Fruit fly (Drosophila melanogaster) whole organism, pupa: ENCODE data around the gene CG13398.

Source experiments
- CG10348 ChIP-seq: fragments of 200-800 bp; sonication (Bioruptor generic); IDR thresholded peaks from 2 replicates; pipeline ENCODE4 v1.3.6; 2022; ENCODE audit warnings: missing biosample characterization, missing genetic modification characterization
- CG12605 ChIP-seq: fragments of 200-800 bp; sonication (Bioruptor generic); IDR thresholded peaks from 2 replicates; pipeline ENCODE4 v1.3.6; 2022; ENCODE audit warnings: missing biosample characterization, missing genetic modification characterization
- CG13204 ChIP-seq: fragments of 200-800 bp; sonication (Bioruptor generic); optimal IDR thresholded peaks from 2 replicates; lab custom pipeline; 2018; ENCODE audit warnings: missing biosample characterization, mild to moderate bottlenecking, missing genetic modification characterization, moderate library complexity
- CG14655 ChIP-seq: fragments of 200-800 bp; sonication (Bioruptor generic); optimal IDR thresholded peaks from 3 replicates; lab custom pipeline; 2017; ENCODE audit warnings: mild to moderate bottlenecking, missing biosample characterization, missing genetic modification reagents, missing genetic modification characterization
- CG15710 ChIP-seq: fragments of 200-800 bp; sonication (Bioruptor generic); optimal IDR thresholded peaks from 2 replicates; lab custom pipeline; 2018; ENCODE audit warnings: missing biosample characterization, mild to moderate bottlenecking, missing genetic modification characterization, moderate library complexity
- CG17806 ChIP-seq: fragments of 200-800 bp; sonication (Bioruptor generic); optimal IDR thresholded peaks from 2 replicates; lab custom pipeline; 2018; ENCODE audit warnings: missing biosample characterization, mild to moderate bottlenecking, missing genetic modification characterization, moderate library complexity
- CG32121 ChIP-seq: fragments of 200-800 bp; sonication (Bioruptor generic); IDR thresholded peaks from 2 replicates; pipeline ENCODE4 v1.3.6; 2022; ENCODE audit warnings: missing biosample characterization, missing genetic modification characterization
- CG34367 ChIP-seq: fragments of 200-800 bp; sonication (Bioruptor generic); optimal IDR thresholded peaks from 2 replicates; lab custom pipeline; 2018; ENCODE audit warnings: missing biosample characterization, mild to moderate bottlenecking, missing genetic modification characterization
- CG4496 ChIP-seq: fragments of 200-800 bp; sonication (Bioruptor generic); IDR thresholded peaks from 3 replicates; pipeline ENCODE4 v1.3.6; 2022; ENCODE audit warnings: missing biosample characterization, missing genetic modification characterization
- CG8159 ChIP-seq: fragments of 200-800 bp; sonication (Bioruptor generic); optimal IDR thresholded peaks from 3 replicates; lab custom pipeline; 2018; ENCODE audit warnings: missing biosample characterization, mild to moderate bottlenecking, missing genetic modification characterization, moderate library complexity
- CG8301 ChIP-seq: fragments of 200-800 bp; sonication (Bioruptor generic); optimal IDR thresholded peaks from 2 replicates; lab custom pipeline; 2018; ENCODE audit warnings: missing biosample characterization, mild to moderate bottlenecking, missing genetic modification characterization
- CG9948 ChIP-seq: fragments of 200-800 bp; sonication (Bioruptor generic); optimal IDR thresholded peaks from 2 replicates; lab custom pipeline; 2018; ENCODE audit warnings: missing biosample characterization, mild to moderate bottlenecking, missing genetic modification characterization, moderate library complexity
- D1 ChIP-seq: fragments of 200-800 bp; sonication (Bioruptor generic); optimal IDR thresholded peaks from 2 replicates; lab custom pipeline; 2018; ENCODE audit warnings: missing biosample characterization, mild to moderate bottlenecking, missing genetic modification characterization, moderate library complexity
- EcR ChIP-seq: fragments of 200-800 bp; sonication (Bioruptor generic); optimal IDR thresholded peaks from 3 replicates; lab custom pipeline; 2019; ENCODE audit warnings: missing biosample characterization, missing genetic modification characterization, mild to moderate bottlenecking, moderate library complexity, missing genetic modification reagents
- Ets98B ChIP-seq: fragments of 200-800 bp; sonication (Bioruptor generic); IDR thresholded peaks from 2 replicates; pipeline ENCODE4 v1.3.6; 2022; ENCODE audit warnings: missing biosample characterization, missing genetic modification characterization
- Pif1A ChIP-seq: fragments of 200-800 bp; sonication (Bioruptor generic); optimal IDR thresholded peaks from 3 replicates; lab custom pipeline; 2016; ENCODE audit warnings: missing biosample characterization, missing genetic modification characterization
- Pif1B ChIP-seq: fragments of 200-800 bp; sonication (Bioruptor generic); optimal IDR thresholded peaks from 3 replicates; lab custom pipeline; 2016; ENCODE audit warnings: missing biosample characterization, missing genetic modification characterization
- Snoo ChIP-seq: fragments of 200-800 bp; sonication (Bioruptor generic); optimal IDR thresholded peaks from 3 replicates; lab custom pipeline; 2017; ENCODE audit warnings: missing biosample characterization, mild to moderate bottlenecking, missing genetic modification characterization, inconsistent platforms
- fd96Ca ChIP-seq: fragments of 200-800 bp; sonication (Bioruptor generic); IDR thresholded peaks from 3 replicates; pipeline ENCODE4 v1.3.6; 2022; ENCODE audit warnings: missing biosample characterization, missing genetic modification characterization
- gl ChIP-seq: fragments of 200-800 bp; sonication (Bioruptor generic); optimal IDR thresholded peaks from 2 replicates; lab custom pipeline; 2018; ENCODE audit warnings: missing biosample characterization, mild to moderate bottlenecking, missing genetic modification characterization
- rn ChIP-seq: fragments of 200-800 bp; sonication (Bioruptor generic); IDR thresholded peaks from 2 replicates; pipeline ENCODE4 v1.3.6; 2022; ENCODE audit warnings: missing biosample characterization, missing genetic modification characterization

The CG13398 gene

dm6 chr2L:8432130-8432529, 17.1 kb upstream of the CG13398 start:
- no peak for TF ChIP-seq gl (tag; lab: Kevin White, UChicago)
- TF ChIP-seq CG13204 (GFP tag; lab: Kevin White, UChicago) = no peak
- no peak for TF ChIP-seq CG34367 (tag; lab: Kevin White, UChicago)
- no peak for TF ChIP-seq CG32121 (GFP tag; lab: Robert Waterston, UW)
- no peak for TF ChIP-seq CG8159 (tag; lab: Kevin White, UChicago)
- no peak for TF ChIP-seq D1
- no peak for TF ChIP-seq Snoo (tag; lab: Kevin White, UChicago)
- no peak for TF ChIP-seq CG10348 (GFP tag; lab: Robert Waterston, UW)
- no peak for TF ChIP-seq CG14655 (GFP tag; lab: Kevin White, UChicago)
- TF ChIP-seq Pif1A = no peak
- TF ChIP-seq CG8301 = no peak
- no peak for TF ChIP-seq CG4496 (GFP tag; lab: Robert Waterston, UW)
- no peak for TF ChIP-seq rn (GFP tag; lab: Robert Waterston, UW)
- no peak for TF ChIP-seq CG17806 (tag; lab: Kevin White, UChicago)
- TF ChIP-seq CG9948 = no peak
- TF ChIP-seq EcR (GFP tag; lab: Kevin White, UChicago) = no peak
- TF ChIP-seq fd96Ca (GFP tag; lab: Robert Waterston, UW) = no peak
- no peak for TF ChIP-seq CG12605
- TF ChIP-seq Pif1B (GFP tag; lab: Kevin White, UChicago) = no peak

- TF ChIP-seq CG13204 (GFP tag; lab: Kevin White, UChicago) = no peak
- TF ChIP-seq gl (tag; lab: Kevin White, UChicago) = no peak
- no peak for TF ChIP-seq CG34367 (tag; lab: Kevin White, UChicago)
- TF ChIP-seq CG10348 (GFP tag; lab: Robert Waterston, UW) = no peak
Observed at dm6 chr2L:8426801-8427200, 11.7 kb upstream of the CG13398 start.

DNA sequence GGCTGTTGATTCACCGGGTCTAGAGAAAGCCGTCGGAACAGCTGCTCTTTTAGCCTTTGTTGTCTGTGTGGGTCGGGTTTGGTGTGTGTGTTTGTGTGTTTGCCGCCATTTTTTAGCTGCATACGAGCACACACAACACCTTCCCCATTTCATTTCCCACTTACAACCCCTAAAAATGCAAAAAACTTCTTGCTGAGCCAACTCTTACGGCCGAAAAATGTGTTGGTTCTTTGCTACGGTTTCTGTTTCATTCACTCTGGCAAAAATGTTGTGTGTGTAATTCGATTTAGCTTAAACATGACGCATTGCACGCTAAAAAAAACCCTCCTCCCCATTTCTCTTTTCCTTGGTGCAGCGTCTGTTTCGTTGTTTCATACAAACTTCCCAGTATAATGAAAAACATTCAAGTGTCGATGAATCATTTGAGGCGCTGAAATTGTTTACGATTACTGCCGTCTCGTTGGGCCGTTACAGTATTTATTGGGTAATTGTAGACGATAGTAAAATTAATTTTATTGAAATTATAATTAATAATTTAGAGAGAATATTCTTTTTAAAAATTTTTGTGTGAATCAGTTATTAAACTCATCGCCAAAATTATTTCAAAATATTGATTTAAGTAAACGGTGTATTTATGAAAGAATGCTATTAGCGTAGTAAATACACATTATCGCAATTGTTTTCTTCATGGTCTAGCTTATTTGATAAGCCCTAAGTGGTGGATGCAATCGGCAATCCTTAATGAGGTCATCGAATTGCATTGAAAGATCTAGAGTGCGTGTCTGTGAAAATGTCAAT, 11.1 kb upstream of the CG13398 start:
- no peak for TF ChIP-seq CG32121 (GFP tag; lab: Robert Waterston, UW)
- no peak for TF ChIP-seq rn (GFP tag; lab: Robert Waterston, UW)
- TF ChIP-seq CG9948 = no peak

dm6 chr2L:8425212-8425611, 10.2 kb upstream of the CG13398 start:
- TF ChIP-seq Pif1B (GFP tag; lab: Kevin White, UChicago) = no peak
- peak; percentile 72 for TF ChIP-seq EcR (GFP tag; lab: Kevin White, UChicago)
- TF ChIP-seq CG15710 = no peak
- no peak for TF ChIP-seq CG8159 (tag; lab: Kevin White, UChicago)
- no peak for TF ChIP-seq Pif1A

- no peak for TF ChIP-seq gl (tag; lab: Kevin White, UChicago)
Observed at dm6 chr2L:8424662-8425208, 9.7 kb upstream of the CG13398 start.

dm6 chr2L:8424090-8424470, 9.0 kb upstream of the CG13398 start:
- TF ChIP-seq gl (tag; lab: Kevin White, UChicago) (peak; percentile 42), Pif1A (no peak), CG34367 (tag; lab: Kevin White, UChicago) (no peak), CG13204 (GFP tag; lab: Kevin White, UChicago) (peak; percentile 37), CG32121 (GFP tag; lab: Robert Waterston, UW) (no peak), CG8159 (tag; lab: Kevin White, UChicago) (no peak), Snoo (tag; lab: Kevin White, UChicago) (no peak), D1 (no peak), CG14655 (GFP tag; lab: Kevin White, UChicago) (no peak), CG9948 (no peak), CG10348 (GFP tag; lab: Robert Waterston, UW) (no peak), CG17806 (tag; lab: Kevin White, UChicago) (no peak), Pif1B (GFP tag; lab: Kevin White, UChicago) (no peak), CG4496 (GFP tag; lab: Robert Waterston, UW) (no peak), CG8301 (no peak), CG12605 (no peak), Ets98B (GFP tag; lab: Robert Waterston, UW) (no peak), rn (GFP tag; lab: Robert Waterston, UW) (no peak), CG15710 (no peak), EcR (GFP tag; lab: Kevin White, UChicago) (peak; percentile 78), fd96Ca (GFP tag; lab: Robert Waterston, UW) (no peak)
